Fruit fly (Drosophila melanogaster): Measurements from ENCODE around the gene IA-2.

DNA sequence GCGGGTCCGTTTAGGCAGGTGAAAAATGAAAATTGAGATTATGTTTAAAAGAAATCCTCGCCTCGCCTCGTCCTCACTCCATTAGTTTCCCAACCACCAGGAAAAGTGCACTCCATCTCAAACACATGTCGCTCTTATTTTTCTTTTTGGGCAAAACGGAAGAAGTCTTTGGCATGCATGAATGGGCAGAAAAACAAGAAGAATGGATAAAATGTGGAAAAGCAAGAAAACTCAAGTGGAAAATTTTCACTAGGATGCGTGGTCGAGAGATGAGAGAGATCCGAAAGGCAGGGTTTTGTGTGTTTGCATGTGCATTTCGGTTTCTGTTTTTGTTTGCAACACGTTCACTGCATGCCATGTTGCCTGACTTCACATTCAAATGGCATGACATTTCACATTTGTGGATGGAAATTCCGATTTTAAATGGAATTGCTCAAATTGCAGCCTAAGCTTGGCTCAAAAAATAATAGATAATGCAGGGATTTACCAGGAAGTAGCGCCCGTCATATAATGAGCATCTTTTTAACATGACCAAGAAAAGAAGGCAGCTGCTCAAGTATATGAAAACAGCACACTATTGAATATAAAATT lies 20.8 kb upstream of the IA-2 start:
- TF ChIP-seq pan (optimal IDR thresholded peaks at IDR 0.05) (no peak), usp (GFP tag; optimal IDR thresholded peaks at IDR 0.05) (no peak), Mio (GFP tag; optimal IDR thresholded peaks at IDR 0.05) (no peak), dsf (GFP tag; optimal IDR thresholded peaks at IDR 0.05; ENCODE audit: borderline replicate concordance) (no peak), br (GFP tag; optimal IDR thresholded peaks at IDR 0.05) (no peak), Hr78 (GFP tag; optimal IDR thresholded peaks at IDR 0.05) (no peak), psq (GFP tag; optimal IDR thresholded peaks at IDR 0.05) (no peak), lola (GFP tag; optimal IDR thresholded peaks at IDR 0.05) (no peak), Dfd (GFP tag; optimal IDR thresholded peaks at IDR 0.05) (no peak), tai (GFP tag; optimal IDR thresholded peaks at IDR 0.05) (no peak), Hr83 (GFP tag; optimal IDR thresholded peaks at IDR 0.05; ENCODE audit: poor library complexity, severe bottlenecking) (no peak), rgr (GFP tag; optimal IDR thresholded peaks at IDR 0.05) (no peak), jim (GFP tag; optimal IDR thresholded peaks at IDR 0.05) (no peak)
